Fruit fly (Drosophila melanogaster) whole organism, prepupa: ENCODE measurements around the gene Tps1.

Experiments
- CG10631 ChIP-seq: fragments of 200-800 bp; sonication (Bioruptor generic); optimal IDR thresholded peaks from 2 replicates; lab custom pipeline; 2016; ENCODE audit warnings: missing biosample characterization, missing genetic modification characterization
- CG11294 ChIP-seq: fragments of 200-800 bp; sonication (Bioruptor generic); IDR thresholded peaks from 2 replicates; pipeline ENCODE4 v1.3.6; 2022; ENCODE audit warnings: missing biosample characterization, missing genetic modification characterization
- CG11762 ChIP-seq: fragments of 200-800 bp; sonication (Bioruptor generic); optimal IDR thresholded peaks from 3 replicates; lab custom pipeline; 2016; ENCODE audit warnings: missing biosample characterization, missing genetic modification characterization; ENCODE audit not compliant: insufficient read depth
- CG11902 ChIP-seq: fragments of 200-800 bp; sonication (Bioruptor generic); optimal IDR thresholded peaks from 3 replicates; lab custom pipeline; 2016; ENCODE audit warnings: missing biosample characterization, missing genetic modification characterization
- CG15336 ChIP-seq: fragments of 200-800 bp; sonication (Bioruptor generic); IDR thresholded peaks from 2 replicates; pipeline ENCODE4 v1.3.6; 2022; ENCODE audit warnings: missing biosample characterization, missing genetic modification characterization
- CG1621 ChIP-seq: fragments of 200-800 bp; sonication (Bioruptor generic); optimal IDR thresholded peaks from 3 replicates; lab custom pipeline; 2018; ENCODE audit warnings: missing biosample characterization, mild to moderate bottlenecking, missing genetic modification characterization
- CG16779 ChIP-seq: fragments of 200-800 bp; sonication (Bioruptor generic); optimal IDR thresholded peaks from 3 replicates; lab custom pipeline; 2017; ENCODE audit warnings: missing biosample characterization, mild to moderate bottlenecking, missing genetic modification characterization
- CG3032 ChIP-seq: fragments of 200-800 bp; optimal IDR thresholded peaks from 2 replicates; lab custom pipeline; 2019; ENCODE audit warnings: missing biosample characterization, mild to moderate bottlenecking, missing genetic modification characterization, moderate library complexity
- CG31627 ChIP-seq: fragments of 200-800 bp; sonication (Bioruptor generic); optimal IDR thresholded peaks from 3 replicates; lab custom pipeline; 2016; ENCODE audit warnings: missing biosample characterization, missing genetic modification characterization
- CG34406 ChIP-seq: fragments of 200-800 bp; sonication (Bioruptor generic); optimal IDR thresholded peaks from 3 replicates; lab custom pipeline; 2016; ENCODE audit warnings: missing biosample characterization, missing genetic modification characterization
- CG3919 ChIP-seq: fragments of 200-800 bp; sonication (Bioruptor generic); optimal IDR thresholded peaks from 3 replicates; lab custom pipeline; 2016; ENCODE audit warnings: missing biosample characterization, missing genetic modification characterization
- CG4318 ChIP-seq: fragments of 200-800 bp; sonication (Bioruptor generic); optimal IDR thresholded peaks from 3 replicates; lab custom pipeline; 2017; ENCODE audit warnings: missing biosample characterization, mild to moderate bottlenecking, missing genetic modification characterization
- CG6163 ChIP-seq: fragments of 200-800 bp; sonication (Bioruptor generic); IDR thresholded peaks from 3 replicates; pipeline ENCODE4 v1.3.6; 2022; ENCODE audit warnings: missing biosample characterization, missing genetic modification characterization
- CG6276 ChIP-seq: fragments of 200-800 bp; sonication (Bioruptor generic); optimal IDR thresholded peaks from 2 replicates; lab custom pipeline; 2017; ENCODE audit warnings: missing biosample characterization, mild to moderate bottlenecking, missing genetic modification characterization
- CG6792 ChIP-seq: fragments of 200-800 bp; sonication (Bioruptor generic); optimal IDR thresholded peaks from 3 replicates; lab custom pipeline; 2016; ENCODE audit warnings: missing biosample characterization, missing genetic modification characterization
- CG6808 ChIP-seq: fragments of 200-800 bp; sonication (Bioruptor generic); optimal IDR thresholded peaks from 3 replicates; lab custom pipeline; 2017; ENCODE audit warnings: missing biosample characterization, missing genetic modification characterization, mild to moderate bottlenecking, moderate library complexity, missing genetic modification reagents
- CG8119 ChIP-seq: fragments of 200-800 bp; sonication (Bioruptor generic); IDR thresholded peaks from 3 replicates; pipeline ENCODE4 v1.3.6; 2022; ENCODE audit warnings: missing biosample characterization, missing genetic modification characterization
- CG8319 ChIP-seq: fragments of 200-800 bp; sonication (Bioruptor generic); optimal IDR thresholded peaks from 3 replicates; lab custom pipeline; 2016; ENCODE audit warnings: missing biosample characterization, missing genetic modification characterization
- Eip75B ChIP-seq: fragments of 200-800 bp; sonication (Bioruptor generic); optimal IDR thresholded peaks from 3 replicates; lab custom pipeline; 2016; ENCODE audit warnings: missing biosample characterization, missing genetic modification characterization
- Eip93F ChIP-seq: fragments of 200-800 bp; sonication (Bioruptor generic); optimal IDR thresholded peaks from 2 replicates; lab custom pipeline; 2016; ENCODE audit warnings: missing biosample characterization, mild to moderate bottlenecking, missing genetic modification characterization
- Ets21C ChIP-seq: fragments of 200-800 bp; sonication (Bioruptor generic); optimal IDR thresholded peaks from 3 replicates; lab custom pipeline; 2016; ENCODE audit warnings: missing biosample characterization, missing genetic modification characterization
- Ets96B ChIP-seq: fragments of 200-800 bp; optimal IDR thresholded peaks from 2 replicates; lab custom pipeline; 2019; ENCODE audit warnings: missing biosample characterization, mild to moderate bottlenecking, missing genetic modification characterization, moderate library complexity
- Gug ChIP-seq: fragments of 200-800 bp; sonication (Bioruptor generic); IDR thresholded peaks from 2 replicates; pipeline ENCODE4 v1.3.6; 2022; ENCODE audit warnings: missing biosample characterization, missing genetic modification characterization
- Hr39 ChIP-seq: fragments of 200-800 bp; sonication (Bioruptor generic); optimal IDR thresholded peaks from 2 replicates; lab custom pipeline; 2016; ENCODE audit warnings: missing biosample characterization, missing genetic modification characterization
- Met ChIP-seq: fragments of 200-800 bp; sonication (Bioruptor generic); optimal IDR thresholded peaks from 3 replicates; lab custom pipeline; 2016; ENCODE audit warnings: missing biosample characterization, missing genetic modification characterization
- OdsH ChIP-seq: fragments of 200-800 bp; sonication (Bioruptor generic); optimal IDR thresholded peaks from 3 replicates; lab custom pipeline; 2016; ENCODE audit warnings: missing biosample characterization, missing genetic modification characterization
- Smox ChIP-seq: fragments of 200-800 bp; sonication (Bioruptor generic); optimal IDR thresholded peaks from 3 replicates; lab custom pipeline; 2016; ENCODE audit warnings: missing biosample characterization, missing genetic modification characterization
- Sox102F ChIP-seq: fragments of 200-800 bp; sonication (Bioruptor generic); optimal IDR thresholded peaks from 2 replicates; lab custom pipeline; 2016; ENCODE audit warnings: missing biosample characterization, mild to moderate bottlenecking, missing genetic modification characterization
- Sox14 ChIP-seq: fragments of 200-800 bp; sonication (Bioruptor generic); optimal IDR thresholded peaks from 3 replicates; lab custom pipeline; 2016; ENCODE audit warnings: missing biosample characterization, missing genetic modification characterization
- acj6 ChIP-seq: fragments of 200-800 bp; sonication (Bioruptor generic); optimal IDR thresholded peaks from 3 replicates; lab custom pipeline; 2016; ENCODE audit warnings: missing biosample characterization, missing genetic modification characterization
- cyc ChIP-seq: fragments of 200-800 bp; sonication (Bioruptor generic); optimal IDR thresholded peaks from 3 replicates; lab custom pipeline; 2016; ENCODE audit warnings: missing biosample characterization, missing genetic modification characterization
- dsx ChIP-seq: fragments of 200-800 bp; optimal IDR thresholded peaks from 3 replicates; lab custom pipeline; 2019; ENCODE audit warnings: missing biosample characterization, mild to moderate bottlenecking, missing genetic modification characterization, moderate library complexity; ENCODE audit not compliant: poor library complexity, severe bottlenecking
- eg ChIP-seq: fragments of 200-800 bp; sonication (Bioruptor generic); IDR thresholded peaks from 3 replicates; pipeline ENCODE4 v1.3.6; 2022; ENCODE audit warnings: missing biosample characterization, missing genetic modification characterization
- esn ChIP-seq: fragments of 200-800 bp; sonication (Bioruptor generic); optimal IDR thresholded peaks from 2 replicates; lab custom pipeline; 2016; ENCODE audit warnings: missing biosample characterization, mild to moderate bottlenecking, missing genetic modification characterization, moderate library complexity
- fd59A ChIP-seq: fragments of 200-800 bp; sonication (Bioruptor generic); optimal IDR thresholded peaks from 2 replicates; lab custom pipeline; 2017; ENCODE audit warnings: missing biosample characterization, mild to moderate bottlenecking, missing genetic modification characterization, missing genetic modification reagents
- fd85E ChIP-seq: fragments of 200-800 bp; sonication (Bioruptor generic); optimal IDR thresholded peaks from 3 replicates; lab custom pipeline; 2016; ENCODE audit warnings: missing biosample characterization, missing genetic modification characterization
- lz ChIP-seq: fragments of 200-800 bp; sonication (Bioruptor generic); optimal IDR thresholded peaks from 3 replicates; lab custom pipeline; 2016; ENCODE audit warnings: missing biosample characterization, missing genetic modification characterization
- salr ChIP-seq, 2 experiments: fragments of 200-800 bp; sonication (Bioruptor generic); optimal IDR thresholded peaks; 3 replicates each; lab custom pipeline; 2016 to 2018; ENCODE audit warnings: missing biosample characterization in 2 of 2, missing genetic modification characterization in 2 of 2, mild to moderate bottlenecking in 1 of 2
- spab ChIP-seq: fragments of 200-800 bp; sonication (Bioruptor generic); optimal IDR thresholded peaks from 2 replicates; lab custom pipeline; 2017; ENCODE audit warnings: missing biosample characterization, mild to moderate bottlenecking, missing genetic modification characterization, missing genetic modification reagents
- svp ChIP-seq: fragments of 200-800 bp; sonication (Bioruptor generic); peaks from one replicate; lab custom pipeline; 2016; ENCODE audit warnings: missing biosample characterization, missing genetic modification characterization
- vri ChIP-seq: fragments of 200-800 bp; sonication (Bioruptor generic); optimal IDR thresholded peaks from 3 replicates; lab custom pipeline; 2016; ENCODE audit warnings: missing biosample characterization, mild to moderate bottlenecking, missing genetic modification characterization

The Tps1 gene

dm6 chr2L:4361438-4361975 lies 26.6 kb upstream of the Tps1 start, which contains the start of gene Traf4 (continued):
- TF ChIP-seq vri (peak; percentile 68), Eip75B (GFP tag; lab: Kevin White, UChicago) (peak; percentile 30), CG16779 (no peak), CG8119 (peak; percentile 41; the same call in 2 of the 3 replicates), CG31627 (GFP tag; lab: Kevin White, UChicago) (peak; percentile 47), esn (GFP tag; lab: Kevin White, UChicago) (peak; percentile 52), CG6163 (peak; percentile 75), CG4318 (no peak), CG10631 (peak; percentile 55), CG15336 (GFP tag; lab: Robert Waterston, UW) (peak; percentile 51; the same call in 1 of the 2 replicates), lz (GFP tag; lab: Kevin White, UChicago) (peak; percentile 34), Smox (peak; percentile 39), dsx (peak; percentile 61), svp (GFP tag; lab: Kevin White, UChicago) (peak; percentile 81), Ets96B (tag; lab: Kevin White, UChicago) (peak; percentile 58), Met (peak; percentile 52), CG6276 (GFP tag; lab: Kevin White, UChicago) (no peak), OdsH (GFP tag; lab: Kevin White, UChicago) (peak; percentile 48), CG3919 (GFP tag; lab: Kevin White, UChicago) (peak; percentile 73), CG1621 (peak; percentile 33), cyc (GFP tag; lab: Kevin White, UChicago) (peak; percentile 57), Gug (GFP tag; lab: Robert Waterston, UW) (peak; percentile 27), CG11762 (peak; percentile 35), salr (GFP tag; optimal IDR thresholded peaks at IDR 0.05; lab: Kevin White, UChicago) (peak; percentile 28 to 37), CG11902 (GFP tag; lab: Kevin White, UChicago) (peak; percentile 12), Sox14 (peak; percentile 6), fd85E (no peak), acj6 (peak; percentile 59), Sox102F (GFP tag; lab: Kevin White, UChicago) (peak; percentile 36), CG8319 (GFP tag; lab: Kevin White, UChicago) (no peak), eg (GFP tag; lab: Robert Waterston, UW) (peak; percentile 57), CG6808 (peak; percentile 51), Hr39 (GFP tag; lab: Kevin White, UChicago) (peak; percentile 48), Ets21C (GFP tag; lab: Kevin White, UChicago) (no peak), CG11294 (GFP tag; lab: Robert Waterston, UW) (no peak), CG3032 (tag; lab: Kevin White, UChicago) (peak; percentile 37), CG6792 (GFP tag; lab: Kevin White, UChicago) (peak; percentile 73), CG34406 (GFP tag; lab: Kevin White, UChicago) (peak; percentile 37), fd59A (GFP tag; lab: Kevin White, UChicago) (peak; percentile 28), spab (GFP tag; lab: Kevin White, UChicago) (peak; percentile 56)

DNA sequence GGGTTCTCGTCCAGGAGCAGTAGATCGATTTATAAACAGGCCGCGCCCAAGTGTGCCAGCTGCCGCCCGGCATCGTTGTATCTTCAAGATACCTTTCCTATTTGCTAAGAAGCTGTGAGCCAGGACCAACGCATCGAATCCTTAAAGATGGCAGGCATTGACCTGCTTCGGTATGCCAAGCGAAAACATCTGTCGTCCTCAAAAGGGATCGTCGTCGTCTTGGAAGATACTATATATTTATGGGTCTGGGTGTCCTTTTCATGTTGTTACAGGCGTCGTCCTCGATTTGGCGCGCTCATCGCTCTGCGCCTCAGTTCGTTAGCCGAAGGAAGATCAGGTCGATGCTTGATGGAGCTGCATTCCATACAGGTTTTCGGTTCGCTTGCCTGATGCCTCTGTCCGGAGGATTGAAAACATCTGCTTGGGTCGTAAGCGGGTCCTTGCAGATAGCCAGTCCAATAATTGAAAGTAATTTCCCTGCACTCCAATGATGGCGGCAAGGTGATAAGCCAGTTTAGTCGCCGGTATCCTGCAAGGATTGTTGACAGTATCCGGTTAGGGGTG lies 24.3 kb upstream of the Tps1 start:
- TF ChIP-seq Eip75B (GFP tag; lab: Kevin White, UChicago) (no peak), CG6808 (no peak), Eip93F (GFP tag; lab: Kevin White, UChicago) (no peak), acj6 (no peak)
